Worm (Caenorhabditis elegans) whole organism, L4/young adult: Measurements from ENCODE around the gene dct-11.

Source experiments
- W03F9.2 ChIP-seq: fragments of 150-350 bp; optimal IDR thresholded peaks from 2 replicates; lab custom pipeline; 2014; ENCODE audit warnings: missing biosample characterization, missing genetic modification characterization
- dao-5 ChIP-seq: sonication (generic microtip); optimal IDR thresholded peaks from 2 replicates; lab custom pipeline; 2016; ENCODE audit warnings: missing genotype, missing genetic modification characterization, moderate library complexity, missing compliant biosample characterization
- him-1 ChIP-seq: sonication (generic microtip); optimal IDR thresholded peaks from 2 replicates; lab custom pipeline; 2016; ENCODE audit warnings: missing genotype, missing genetic modification reagents, missing genetic modification characterization, missing compliant biosample characterization

dct-11 gene

DNA sequence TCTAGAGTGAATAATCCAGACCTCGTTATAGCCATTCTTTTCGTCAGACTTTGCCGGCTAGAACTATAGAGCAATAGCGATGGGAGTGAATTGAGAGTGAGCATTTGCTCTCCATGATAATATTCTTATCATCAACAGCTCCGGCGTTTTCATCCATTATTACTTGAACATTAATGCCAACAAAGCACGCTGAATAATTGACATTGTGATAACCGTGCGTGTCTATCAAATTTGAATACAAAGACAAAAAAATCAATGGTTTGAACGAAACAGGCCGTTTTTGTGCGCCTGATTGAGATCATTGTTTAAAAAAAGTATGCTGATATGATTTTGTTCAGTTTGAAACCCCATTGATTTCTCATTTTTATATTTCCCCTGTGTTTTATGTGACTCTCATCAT is at the start of gene dct-11:
dct-11 (minus strand) TSS at position 136 of the 400 bp plus-strand sequence.
- TF ChIP-seq W03F9.2: no peak
- no peak for TF ChIP-seq dao-5
- no peak for TF ChIP-seq him-1 (tag; lab: Kevin White, UChicago)

DNA sequence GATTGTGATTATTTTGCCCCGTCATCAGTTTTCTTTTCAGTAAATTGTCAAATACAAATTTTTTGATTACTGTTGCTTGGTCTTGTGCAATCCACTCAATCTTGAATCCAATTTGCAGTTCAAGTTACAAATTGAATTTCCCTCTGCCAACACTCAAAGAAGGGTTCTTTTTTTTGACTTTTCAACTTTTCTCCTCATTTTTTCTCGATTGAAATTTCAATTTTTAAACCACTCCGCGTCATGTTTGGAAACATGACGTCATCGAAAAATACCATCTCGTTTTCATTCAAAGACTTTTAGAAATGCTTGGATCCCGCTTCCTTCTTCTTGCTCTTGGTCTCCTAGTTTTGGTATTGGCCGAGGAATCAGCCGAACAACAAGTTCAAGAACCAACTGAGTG is 46.0 kb upstream of the dct-11 start, which contains the start of gene flp-7:
flp-7 (plus strand) TSS at position 301 of the 400 bp plus-strand sequence.
- TF ChIP-seq him-1 (tag; lab: Kevin White, UChicago): no peak
- TF ChIP-seq W03F9.2: no peak
- TF ChIP-seq dao-5: no peak

DNA sequence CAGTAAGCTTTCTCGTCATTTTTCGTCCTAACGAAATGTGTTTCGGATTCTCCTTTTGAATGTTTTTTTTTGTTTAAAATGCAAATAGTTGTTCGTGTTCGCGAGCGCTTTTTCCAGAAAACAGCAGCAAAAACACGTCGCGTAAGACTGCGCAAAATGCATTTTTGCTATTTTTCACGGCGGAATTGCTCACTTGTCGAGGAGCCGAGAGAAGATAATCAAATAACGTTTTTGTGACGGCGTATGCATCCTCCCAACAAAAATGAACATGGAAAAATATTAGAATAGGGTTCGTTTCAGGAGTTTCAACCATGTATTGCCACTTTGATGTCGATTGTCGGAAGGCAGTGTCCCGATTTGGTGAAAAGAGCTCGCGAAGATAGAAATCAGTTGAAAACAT is 37.5 kb upstream of the dct-11 start:
- no peak for TF ChIP-seq W03F9.2
- no peak for TF ChIP-seq dao-5
- TF ChIP-seq him-1 (tag; lab: Kevin White, UChicago): no peak

DNA sequence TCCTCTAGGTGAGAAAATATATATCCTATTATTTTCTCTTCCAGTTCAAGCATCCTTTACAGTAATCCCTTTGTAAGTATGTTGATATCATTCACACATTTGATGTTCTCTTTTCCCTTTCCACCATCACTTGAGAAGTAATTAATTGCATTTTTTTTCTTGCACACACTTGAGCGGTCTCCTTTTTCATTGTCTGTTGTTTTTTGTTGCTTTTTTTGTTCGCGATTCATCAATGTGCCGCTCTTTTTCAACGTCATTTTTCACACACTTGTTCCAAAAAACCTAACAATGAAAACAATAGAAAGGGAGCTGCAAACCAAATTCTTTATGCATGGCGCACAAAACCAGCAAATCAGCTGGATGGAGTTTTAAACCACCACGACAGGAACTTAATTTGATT is 36.0 kb upstream of the dct-11 start, which contains the start of gene F49E10.4:
F49E10.4 (plus strand) TSS at position 301 of the 400 bp plus-strand sequence.
- TF ChIP-seq him-1 (tag; lab: Kevin White, UChicago): no peak

DNA sequence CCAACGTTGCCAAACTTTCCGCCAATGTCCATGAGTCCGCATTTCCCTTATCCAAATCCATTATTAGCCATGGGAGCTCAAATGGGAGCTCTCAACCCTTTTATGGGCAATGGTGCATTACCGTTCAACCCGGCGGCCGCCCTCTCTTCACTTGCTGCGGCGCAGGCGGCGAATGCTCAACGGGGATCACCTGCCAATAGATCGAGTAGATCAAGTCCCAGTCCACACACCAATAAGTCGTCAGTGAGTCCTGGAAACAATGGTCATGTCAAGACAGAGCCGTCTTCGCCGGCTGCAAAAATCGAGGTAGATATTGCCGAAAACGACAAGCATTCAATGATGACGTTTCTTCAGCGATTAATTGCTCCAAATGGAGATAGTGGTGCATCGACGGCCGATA is 32.6 kb upstream of the dct-11 start:
- TF ChIP-seq W03F9.2 (no peak), dao-5 (no peak), him-1 (tag; lab: Kevin White, UChicago) (no peak)

DNA sequence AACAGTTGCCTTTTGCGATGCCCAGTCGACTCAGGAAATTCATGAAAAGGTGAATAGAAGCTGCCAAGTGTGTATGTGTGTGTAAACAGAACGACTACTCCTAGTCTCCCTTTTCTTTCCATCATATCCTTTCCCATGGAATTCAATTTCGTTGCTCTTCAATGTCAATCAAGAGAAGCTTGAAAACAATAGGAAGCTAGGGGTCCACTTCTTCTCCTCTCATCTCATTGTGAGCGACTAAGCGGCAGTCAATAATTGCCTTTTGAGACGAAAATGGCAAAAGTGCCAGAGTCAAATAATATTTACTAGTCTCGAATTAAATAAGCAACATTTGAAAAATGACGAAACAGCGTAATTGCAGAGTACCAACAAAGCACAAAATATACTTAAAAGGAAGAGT is 30.0 kb upstream of the dct-11 start:
- no peak for TF ChIP-seq him-1 (tag; lab: Kevin White, UChicago)
- no peak for TF ChIP-seq W03F9.2
- no peak for TF ChIP-seq dao-5

DNA sequence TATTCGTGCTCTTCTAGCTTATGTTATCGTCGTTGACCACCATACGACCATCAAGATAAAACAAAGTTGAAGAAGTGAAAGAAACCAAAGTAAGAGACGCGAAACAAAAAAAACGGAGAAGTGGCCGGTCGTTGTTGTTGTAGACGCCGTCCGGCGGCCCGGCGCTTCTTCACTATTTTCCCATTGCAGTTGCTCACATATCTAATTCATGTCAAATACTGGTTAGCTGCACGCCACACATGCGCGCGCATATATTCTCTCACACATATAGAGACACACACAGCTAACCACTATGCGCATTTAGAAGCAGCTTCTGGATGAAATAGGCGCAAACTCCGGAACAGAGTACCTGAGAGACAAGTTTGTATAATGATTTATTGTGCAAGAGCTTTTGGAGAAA is 28.5 kb upstream of the dct-11 start:
- TF ChIP-seq him-1 (tag; lab: Kevin White, UChicago) (no peak), W03F9.2 (no peak), dao-5 (no peak)

DNA sequence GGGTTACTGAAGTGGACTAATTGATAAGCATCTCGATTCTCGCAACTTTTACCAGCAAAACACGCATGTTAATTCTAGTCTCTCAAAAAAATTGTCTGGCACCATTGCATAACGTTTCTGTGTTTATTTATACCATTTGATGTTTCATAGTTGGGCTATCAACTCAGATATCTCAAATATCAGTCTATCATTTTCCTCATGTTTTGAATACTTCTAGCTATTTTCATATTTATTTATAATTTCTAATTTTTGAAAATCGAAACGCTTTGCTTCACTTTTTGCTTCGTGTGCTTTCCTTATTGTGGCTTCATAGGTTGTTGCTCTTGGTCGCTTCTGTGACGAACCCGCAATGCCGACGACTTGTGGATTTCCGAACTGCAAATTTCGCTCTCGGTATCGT is 22.8 kb upstream of the dct-11 start, which contains the start of gene ctbp-1:
ctbp-1 (plus strand) TSS at position 301 of the 400 bp plus-strand sequence.
- no peak for TF ChIP-seq him-1 (tag; lab: Kevin White, UChicago)
- no peak for TF ChIP-seq W03F9.2
- no peak for TF ChIP-seq dao-5

DNA sequence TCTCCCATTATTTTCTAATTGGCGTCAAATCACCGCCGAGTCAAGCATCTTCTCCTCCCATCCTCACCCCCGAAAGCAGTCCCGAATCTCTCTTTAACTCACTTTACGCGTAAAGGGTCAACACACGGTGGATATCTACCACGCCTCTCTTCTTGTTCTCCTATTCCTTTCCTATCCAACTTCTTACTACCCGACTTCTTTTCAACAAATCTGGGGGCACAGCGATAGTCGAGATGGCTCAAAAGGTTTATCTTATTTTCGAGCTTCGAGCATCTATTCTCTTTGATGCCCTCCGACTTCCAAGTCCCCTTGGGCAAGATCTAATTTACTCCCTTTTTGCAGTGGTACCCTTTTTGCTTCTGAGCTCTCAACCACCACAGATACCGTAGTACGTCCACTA is 19.6 kb upstream of the dct-11 start:
- no peak for TF ChIP-seq W03F9.2
- no peak for TF ChIP-seq him-1 (tag; lab: Kevin White, UChicago)
- TF ChIP-seq dao-5: no peak

DNA sequence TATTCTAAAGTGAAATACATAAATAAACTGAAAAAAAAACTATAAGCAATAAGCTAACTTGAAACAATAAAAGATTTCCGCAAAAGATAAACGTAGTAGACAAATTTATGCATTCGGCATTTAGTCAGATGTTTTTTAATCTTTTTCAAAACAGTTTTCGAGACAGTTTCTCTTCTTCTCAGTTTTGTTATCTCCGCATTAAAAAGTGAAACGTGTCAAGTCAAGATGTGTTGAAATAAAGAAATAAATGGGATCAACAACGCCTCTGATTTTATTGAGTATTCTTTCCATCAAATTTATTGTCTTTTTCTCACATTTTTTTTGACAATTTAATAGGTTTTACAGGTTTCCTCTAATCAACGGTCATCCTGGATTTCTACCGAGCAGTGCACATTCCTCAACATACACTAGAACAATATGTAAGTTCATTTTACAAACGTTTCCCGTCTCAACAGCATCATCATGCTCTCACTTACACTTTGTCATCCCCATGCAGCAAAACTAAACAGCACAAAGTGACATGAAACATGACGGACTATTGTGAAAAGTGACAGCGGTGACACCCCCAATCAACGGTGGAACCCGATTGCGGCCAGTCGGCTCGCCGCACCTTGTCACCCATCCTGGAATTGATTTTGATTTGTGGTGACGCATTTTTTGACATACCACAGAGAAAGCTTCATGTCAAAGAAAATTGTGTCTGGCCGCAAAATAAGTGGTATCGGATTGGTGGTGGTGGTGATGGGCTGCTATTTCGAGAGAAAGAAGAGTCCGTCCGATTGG is 15.1 kb upstream of the dct-11 start:
- no peak for TF ChIP-seq dao-5
- no peak for TF ChIP-seq him-1 (tag; lab: Kevin White, UChicago)

DNA sequence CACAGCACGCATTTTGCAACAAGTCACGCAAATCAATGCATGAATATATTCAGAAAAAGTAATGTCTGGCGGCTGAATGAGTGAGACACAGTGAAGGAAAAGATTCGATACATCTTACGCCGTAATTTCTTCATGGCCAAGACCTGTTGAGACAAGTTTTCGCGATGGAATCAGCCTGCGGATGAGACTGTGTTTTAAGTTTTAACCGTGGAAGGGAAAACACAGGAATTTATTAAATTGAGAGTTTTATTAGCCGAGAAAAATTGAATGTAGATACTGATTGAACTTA is 14.5 kb upstream of the dct-11 start, which contains the start of gene hog-1:
hog-1 (minus strand) TSS at position 101 of the 289 bp plus-strand sequence.
- no peak for TF ChIP-seq W03F9.2
- no peak for TF ChIP-seq dao-5
- no peak for TF ChIP-seq him-1 (tag; lab: Kevin White, UChicago)

DNA sequence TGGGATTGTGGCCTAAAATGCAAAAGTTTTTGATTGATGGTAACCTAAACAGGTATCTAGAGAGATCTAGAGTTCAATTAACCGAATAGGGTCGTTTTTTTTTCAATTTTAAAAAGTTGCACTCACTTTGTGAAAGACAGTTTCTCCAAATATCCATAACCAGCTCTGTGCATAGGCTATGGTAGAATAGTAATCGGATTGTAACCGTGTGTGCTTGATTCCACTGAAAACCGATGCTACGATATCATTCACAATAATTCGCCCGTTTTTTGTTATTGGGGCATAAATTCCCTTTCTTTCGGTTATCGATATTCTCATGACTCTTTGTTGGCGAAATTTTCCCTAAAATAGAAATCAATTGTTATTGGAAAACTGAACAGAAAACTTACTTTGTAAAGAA is 12.5 kb upstream of the dct-11 start:
- no peak for TF ChIP-seq him-1 (tag; lab: Kevin White, UChicago)
- TF ChIP-seq W03F9.2: no peak
- no peak for TF ChIP-seq dao-5

DNA sequence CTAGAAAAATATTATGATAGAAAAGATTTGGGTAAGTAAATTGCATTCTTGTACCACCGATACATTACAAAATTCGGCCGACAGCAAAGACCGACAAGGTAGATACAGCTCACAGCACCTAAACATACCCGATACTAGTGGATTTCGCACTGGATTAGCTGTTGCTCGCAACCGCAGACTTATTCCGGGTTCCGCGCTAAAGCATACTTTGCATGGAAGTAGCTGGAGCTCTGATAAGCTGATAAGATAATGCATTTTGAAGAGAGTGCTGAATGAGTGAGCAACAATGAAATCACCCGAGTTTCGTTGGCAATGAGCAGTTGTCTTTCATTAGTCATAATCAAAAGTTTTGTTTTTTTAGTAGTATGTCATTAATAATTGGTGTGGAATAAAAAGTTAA is 10.9 kb upstream of the dct-11 start:
- TF ChIP-seq W03F9.2: no peak
- no peak for TF ChIP-seq him-1 (tag; lab: Kevin White, UChicago)
- no peak for TF ChIP-seq dao-5

DNA sequence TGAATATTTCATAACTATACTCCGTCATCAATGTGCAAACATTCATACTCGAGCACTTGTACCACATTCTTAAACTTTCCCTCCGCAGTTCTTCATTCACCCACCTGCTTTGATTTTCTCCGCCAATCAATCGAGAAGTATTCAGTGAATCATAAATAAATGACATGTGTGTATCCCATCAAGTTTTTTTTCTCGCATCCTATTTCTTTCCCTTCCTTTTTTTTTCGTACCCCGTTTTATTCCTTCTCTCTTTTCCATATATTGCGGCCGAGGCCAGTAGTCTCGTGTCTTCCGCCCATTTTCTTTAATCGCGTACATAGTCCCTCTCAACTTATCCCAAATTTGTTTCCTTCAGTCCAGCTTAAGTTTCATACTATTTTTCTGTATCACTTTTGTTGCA is 9.1 kb upstream of the dct-11 start, which contains the start of gene atat-2:
atat-2 (plus strand) TSS at position 398 of the 400 bp plus-strand sequence.
- TF ChIP-seq W03F9.2 (no peak), dao-5 (no peak), him-1 (tag; lab: Kevin White, UChicago) (no peak)

DNA sequence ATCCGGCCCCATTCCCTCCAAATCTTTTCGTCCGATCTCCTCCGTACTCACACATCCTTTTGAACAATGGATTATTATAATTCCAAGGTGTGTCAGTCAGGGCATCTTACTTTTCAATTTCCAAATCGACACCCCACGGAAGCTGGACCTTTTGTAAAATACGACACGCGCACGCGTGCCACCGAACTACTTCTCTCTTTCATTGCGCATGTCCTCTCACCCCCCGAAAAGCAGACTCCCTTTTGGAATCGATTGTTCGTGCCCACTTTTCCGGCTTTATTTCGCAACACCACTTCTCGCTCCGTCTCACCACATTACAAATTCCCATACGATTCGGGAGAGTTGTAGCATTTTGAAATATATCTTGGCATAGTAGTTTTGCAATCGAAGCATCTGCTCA is 7.7 kb upstream of the dct-11 start:
- TF ChIP-seq dao-5 (no peak), him-1 (tag; lab: Kevin White, UChicago) (peak; percentile 39)
